Fruit fly (Drosophila melanogaster) whole organism, embryonic: Measurements from ENCODE around the gene kirre.

ENCODE experiments used
- B-H2 ChIP-seq: fragments of 200-800 bp; sonication (Bioruptor generic); optimal IDR thresholded peaks from 2 replicates; lab custom pipeline; 2018; ENCODE audit warnings: missing biosample characterization, mild to moderate bottlenecking, missing genetic modification characterization
- Bdp1 ChIP-seq: fragments of 200-800 bp; sonication (Bioruptor generic); optimal IDR thresholded peaks from 3 replicates; lab custom pipeline; 2016; ENCODE audit warnings: missing biosample characterization, missing genetic modification characterization
- CG10462 ChIP-seq: fragments of 200-800 bp; sonication (Bioruptor generic); optimal IDR thresholded peaks from 2 replicates; lab custom pipeline; 2016; ENCODE audit warnings: missing biosample characterization, missing genetic modification characterization
- CG1233 ChIP-seq: fragments of 200-800 bp; sonication (Bioruptor generic); optimal IDR thresholded peaks from 4 replicates; lab custom pipeline; 2018; ENCODE audit warnings: missing biosample characterization, mild to moderate bottlenecking, missing genetic modification characterization
- CG12391 ChIP-seq: fragments of 200-800 bp; sonication (Bioruptor generic); optimal IDR thresholded peaks from 3 replicates; lab custom pipeline; 2018; ENCODE audit warnings: missing biosample characterization, mild to moderate bottlenecking, missing genetic modification characterization, moderate library complexity
- CG14014 ChIP-seq: fragments of 200-800 bp; sonication (Bioruptor generic); IDR thresholded peaks from 2 replicates; pipeline ENCODE4 v1.3.6; 2022; ENCODE audit warnings: missing biosample characterization, missing genetic modification characterization
- CG1529 ChIP-seq: fragments of 200-800 bp; sonication (Bioruptor generic); optimal IDR thresholded peaks from 3 replicates; lab custom pipeline; 2018; ENCODE audit warnings: missing biosample characterization, missing genetic modification characterization
- CG15514 ChIP-seq: fragments of 200-800 bp; sonication (Bioruptor generic); optimal IDR thresholded peaks from 3 replicates; lab custom pipeline; 2017; ENCODE audit warnings: missing biosample characterization, missing genetic modification characterization, mild to moderate bottlenecking, moderate library complexity, missing genetic modification reagents
- CG17361 ChIP-seq: fragments of 200-800 bp; sonication (Bioruptor generic); IDR thresholded peaks from 3 replicates; pipeline ENCODE4 v1.3.6; 2022; ENCODE audit warnings: missing biosample characterization, missing genetic modification characterization
- CG18764 ChIP-seq: fragments of 200-800 bp; sonication (Bioruptor generic); optimal IDR thresholded peaks from 3 replicates; lab custom pipeline; 2016; ENCODE audit warnings: missing biosample characterization, missing genetic modification characterization
- CG2129 ChIP-seq: fragments of 200-800 bp; sonication (Bioruptor generic); IDR thresholded peaks from 2 replicates; pipeline ENCODE4 v1.3.6; 2022; ENCODE audit warnings: missing biosample characterization, missing genetic modification characterization; ENCODE audit not compliant: partially characterized antibody
- CG32767 ChIP-seq: fragments of 200-800 bp; sonication (Bioruptor generic); IDR thresholded peaks from 2 replicates; pipeline ENCODE4 v1.3.6; 2022; ENCODE audit warnings: missing biosample characterization, missing genetic modification characterization
- CG3995 ChIP-seq: fragments of 200-800 bp; sonication (Bioruptor generic); optimal IDR thresholded peaks from 3 replicates; lab custom pipeline; 2016; ENCODE audit warnings: missing biosample characterization, missing genetic modification characterization
- CG4328 ChIP-seq: fragments of 200-800 bp; sonication (Bioruptor generic); optimal IDR thresholded peaks from 3 replicates; lab custom pipeline; 2017; ENCODE audit warnings: missing biosample characterization, missing genetic modification reagents, missing genetic modification characterization
- CG5953 ChIP-seq: fragments of 200-800 bp; sonication (Bioruptor generic); IDR thresholded peaks from 2 replicates; pipeline ENCODE4 v1.3.6; 2022; ENCODE audit warnings: missing biosample characterization, missing genetic modification characterization
- CG6689 ChIP-seq: fragments of 200-800 bp; sonication (Bioruptor generic); IDR thresholded peaks from 2 replicates; pipeline ENCODE4 v1.3.6; 2022; ENCODE audit warnings: missing biosample characterization, missing genetic modification characterization
- CG7556 ChIP-seq: fragments of 200-800 bp; sonication (Bioruptor generic); optimal IDR thresholded peaks from 2 replicates; lab custom pipeline; 2017; ENCODE audit warnings: missing biosample characterization, mild to moderate bottlenecking, missing genetic modification characterization
- CG8944 ChIP-seq: fragments of 200-800 bp; sonication (Bioruptor generic); optimal IDR thresholded peaks from 3 replicates; lab custom pipeline; 2016; ENCODE audit warnings: missing biosample characterization, missing genetic modification characterization
- Chrac-16 ChIP-seq: fragments of 200-800 bp; sonication (Bioruptor generic); optimal IDR thresholded peaks from 3 replicates; lab custom pipeline; 2016; ENCODE audit warnings: missing biosample characterization, missing genetic modification characterization
- CkIIα-i1 ChIP-seq: fragments of 200-800 bp; sonication (Bioruptor generic); IDR thresholded peaks from 2 replicates; pipeline ENCODE4 v1.3.6; 2022; ENCODE audit warnings: missing biosample characterization, missing genetic modification characterization
- Dek ChIP-seq: fragments of 200-800 bp; sonication (Bioruptor generic); optimal IDR thresholded peaks from 3 replicates; lab custom pipeline; 2019; ENCODE audit warnings: missing biosample characterization, mild to moderate bottlenecking, missing genetic modification characterization, moderate library complexity
- Ets97D ChIP-seq: fragments of 200-800 bp; sonication (Bioruptor generic); optimal IDR thresholded peaks from 3 replicates; lab custom pipeline; 2016; ENCODE audit warnings: missing biosample characterization, missing genetic modification characterization
- Fer1 ChIP-seq: fragments of 200-800 bp; sonication (Bioruptor generic); optimal IDR thresholded peaks from 2 replicates; lab custom pipeline; 2017; ENCODE audit warnings: missing biosample characterization, mild to moderate bottlenecking, missing genetic modification characterization
- HHEX ChIP-seq: fragments of 200-800 bp; sonication (Bioruptor generic); optimal IDR thresholded peaks from 3 replicates; lab custom pipeline; 2017; ENCODE audit warnings: missing biosample characterization, mild to moderate bottlenecking, missing genetic modification characterization, missing genetic modification reagents
- Hand ChIP-seq: fragments of 200-800 bp; sonication (Bioruptor generic); optimal IDR thresholded peaks from 2 replicates; lab custom pipeline; 2017; ENCODE audit warnings: mild to moderate bottlenecking, missing biosample characterization, missing genetic modification reagents, missing genetic modification characterization
- Hmx ChIP-seq: fragments of 200-800 bp; sonication (Bioruptor generic); optimal IDR thresholded peaks from 2 replicates; lab custom pipeline; 2016; ENCODE audit warnings: missing biosample characterization, missing genetic modification characterization
- Hr3 ChIP-seq: fragments of 200-800 bp; sonication (Bioruptor generic); optimal IDR thresholded peaks from 3 replicates; lab custom pipeline; 2016; ENCODE audit warnings: missing biosample characterization, missing genetic modification characterization
- MTF-1 ChIP-seq: fragments of 200-800 bp; sonication (Bioruptor generic); optimal IDR thresholded peaks from 2 replicates; lab custom pipeline; 2018; ENCODE audit warnings: missing biosample characterization, mild to moderate bottlenecking, missing genetic modification characterization, borderline replicate concordance
- NC2α ChIP-seq: fragments of 200-800 bp; sonication (Bioruptor generic); optimal IDR thresholded peaks from 2 replicates; lab custom pipeline; 2016; ENCODE audit warnings: missing biosample characterization, missing genetic modification characterization
- NK7.1 ChIP-seq: fragments of 200-800 bp; sonication (Bioruptor generic); optimal IDR thresholded peaks from 3 replicates; lab custom pipeline; 2016; ENCODE audit warnings: missing biosample characterization, missing genetic modification characterization
- Side ChIP-seq: fragments of 200-800 bp; sonication (Bioruptor generic); optimal IDR thresholded peaks from 2 replicates; lab custom pipeline; 2016; ENCODE audit warnings: missing biosample characterization, missing genetic modification characterization
- bsh ChIP-seq, 2 experiments: fragments of 200-800 bp; sonication (Bioruptor generic); optimal IDR thresholded peaks; 2 replicates each; lab custom pipeline; 2017 to 2018; ENCODE audit warnings: mild to moderate bottlenecking in 2 of 2, missing biosample characterization in 2 of 2, missing genetic modification characterization in 2 of 2, moderate library complexity in 1 of 2
- caup ChIP-seq: fragments of 200-800 bp; sonication (Bioruptor generic); optimal IDR thresholded peaks from 3 replicates; lab custom pipeline; 2017; ENCODE audit warnings: missing biosample characterization, mild to moderate bottlenecking, missing genetic modification characterization, moderate library complexity; ENCODE audit not compliant: severe bottlenecking
- chinmo ChIP-seq: fragments of 200-800 bp; sonication (Bioruptor generic); IDR thresholded peaks from 4 replicates; pipeline ENCODE4 v1.3.6; 2022; ENCODE audit warnings: missing biosample characterization, missing genetic modification characterization; ENCODE audit not compliant: partially characterized antibody
- crp ChIP-seq, 2 experiments: fragments of 200-800 bp; sonication (Bioruptor generic); optimal IDR thresholded peaks; 2 replicates in 1 of 2; 3 replicates in 1 of 2; lab custom pipeline; 2017; ENCODE audit warnings: missing biosample characterization in 2 of 2, missing genetic modification characterization in 2 of 2, mild to moderate bottlenecking in 1 of 2, moderate library complexity in 1 of 2
- dpn ChIP-seq, 2 experiments: fragments of 200-800 bp; sonication (Bioruptor generic); optimal IDR thresholded peaks; 3 replicates each; lab custom pipeline; 2016; ENCODE audit warnings: missing biosample characterization in 2 of 2, missing genetic modification characterization in 2 of 2
- fd64A ChIP-seq: fragments of 200-800 bp; sonication (Bioruptor generic); optimal IDR thresholded peaks from 3 replicates; lab custom pipeline; 2018; ENCODE audit warnings: missing biosample characterization, mild to moderate bottlenecking, missing genetic modification characterization
- her ChIP-seq: fragments of 200-800 bp; sonication (Bioruptor generic); optimal IDR thresholded peaks from 2 replicates; lab custom pipeline; 2016; ENCODE audit warnings: missing biosample characterization, missing genetic modification characterization
- nerfin-2 ChIP-seq: fragments of 200-800 bp; sonication (Bioruptor generic); IDR thresholded peaks from 2 replicates; pipeline ENCODE4 v1.3.6; 2022; ENCODE audit warnings: missing biosample characterization, missing genetic modification characterization; ENCODE audit not compliant: partially characterized antibody
- oc ChIP-seq: fragments of 200-800 bp; sonication (Bioruptor generic); optimal IDR thresholded peaks from 2 replicates; lab custom pipeline; 2018; ENCODE audit warnings: missing biosample characterization, mild to moderate bottlenecking, missing genetic modification characterization, moderate library complexity
- pita ChIP-seq: fragments of 200-800 bp; sonication (Bioruptor generic); optimal IDR thresholded peaks from 2 replicates; lab custom pipeline; 2017; ENCODE audit warnings: missing biosample characterization, mild to moderate bottlenecking, missing genetic modification characterization
- prd ChIP-seq, 3 experiments: fragments of >200 bp in 2 of 3; fragments of 200-800 bp in 1 of 3; sonication (Bioruptor generic) in 1 of 3; optimal IDR thresholded peaks in 2 of 3; IDR thresholded peaks in 1 of 3; 2 replicates in 2 of 3; 3 replicates in 1 of 3; pipeline versions ENCODE4 v1.3.6 to Lab custom; 2017 to 2022; ENCODE audit warnings: missing biosample characterization in 1 of 3, missing genetic modification characterization in 1 of 3
- pros ChIP-seq: fragments of 200-800 bp; sonication (Bioruptor generic); optimal IDR thresholded peaks from 3 replicates; lab custom pipeline; 2019; ENCODE audit warnings: missing biosample characterization, mild to moderate bottlenecking, missing genetic modification characterization, moderate library complexity
- psq ChIP-seq: fragments of 200-800 bp; sonication (Bioruptor generic); optimal IDR thresholded peaks from 2 replicates; lab custom pipeline; 2017; ENCODE audit warnings: missing biosample characterization, missing genetic modification characterization
- run ChIP-seq: fragments of 200-800 bp; sonication (Bioruptor generic); optimal IDR thresholded peaks from 3 replicates; lab custom pipeline; 2018; ENCODE audit warnings: missing biosample characterization, mild to moderate bottlenecking, missing genetic modification characterization
- sens ChIP-seq: fragments of 200-800 bp; sonication (Bioruptor generic); peaks from one replicate; lab custom pipeline; 2016; ENCODE audit warnings: missing biosample characterization, missing genetic modification characterization
- sim ChIP-seq: fragments of 200-800 bp; sonication (Bioruptor generic); IDR thresholded peaks from 2 replicates; pipeline ENCODE4 v1.3.6; 2022; ENCODE audit warnings: missing biosample characterization, missing genetic modification characterization
- tup ChIP-seq: fragments of 200-800 bp; sonication (Bioruptor generic); optimal IDR thresholded peaks from 2 replicates; lab custom pipeline; 2016; ENCODE audit warnings: missing biosample characterization, mild to moderate bottlenecking, missing genetic modification characterization, moderate library complexity
- twi ChIP-seq: fragments of 200-800 bp; optimal IDR thresholded peaks from 2 replicates; lab custom pipeline; 2019; ENCODE audit warnings: missing biosample characterization, mild to moderate bottlenecking, missing genetic modification characterization, moderate library complexity
- unc-4 ChIP-seq: fragments of 200-800 bp; sonication (Bioruptor generic); IDR thresholded peaks from 2 replicates; pipeline ENCODE4 v1.3.6; 2022; ENCODE audit warnings: missing biosample characterization, missing genetic modification characterization; ENCODE audit not compliant: partially characterized antibody

kirre gene

dm6 chrX:3044798-3045197, 304.6 kb downstream of the kirre start (continued):
- no peak for TF ChIP-seq CG1529 (GFP tag; lab: Kevin White, UChicago)
- no peak for TF ChIP-seq psq (GFP tag; lab: Kevin White, UChicago)
- no peak for TF ChIP-seq chinmo (GFP tag; lab: Robert Waterston, UW)
- no peak for TF ChIP-seq crp (GFP tag; optimal IDR thresholded peaks at IDR 0.05; lab: Kevin White, UChicago)
- peak; percentile 22 to 73 for TF ChIP-seq bsh (GFP tag; optimal IDR thresholded peaks at IDR 0.05; lab: Kevin White, UChicago)
- no peak for TF ChIP-seq CG10462 (GFP tag; lab: Kevin White, UChicago)
- TF ChIP-seq Fer1 (GFP tag; lab: Kevin White, UChicago) = no peak
- TF ChIP-seq tup (GFP tag; lab: Kevin White, UChicago) = no peak
- TF ChIP-seq Dek (tag; lab: Kevin White, UChicago) = no peak
- TF ChIP-seq CG1233 (GFP tag; lab: Kevin White, UChicago) = no peak
- no peak for TF ChIP-seq CG5953
- TF ChIP-seq Bdp1 (GFP tag; lab: Kevin White, UChicago) = no peak
- no peak for TF ChIP-seq prd (optimal IDR thresholded peaks at IDR 0.05; lab: Kevin White, UChicago)
- 0 out of 3 replicates have a peak, but pooled peaks have one; percentile 40 for TF ChIP-seq prd (GFP tag; IDR thresholded peaks at IDR 0.05; lab: Robert Waterston, UW)
- no peak for TF ChIP-seq Hr3 (GFP tag; lab: Kevin White, UChicago)
- no peak for TF ChIP-seq Side (GFP tag; lab: Kevin White, UChicago)
- no peak for TF ChIP-seq CG3995
- TF ChIP-seq sim = no peak
- no peak for TF ChIP-seq B-H2 (GFP tag; lab: Kevin White, UChicago)
- TF ChIP-seq NC2α = no peak
- TF ChIP-seq fd64A (GFP tag; lab: Kevin White, UChicago) = no peak
- TF ChIP-seq caup (GFP tag; lab: Kevin White, UChicago) = no peak
- TF ChIP-seq CG7556 (GFP tag; lab: Kevin White, UChicago) = no peak
- TF ChIP-seq CG14014 (GFP tag; lab: Robert Waterston, UW) = no peak
- no peak for TF ChIP-seq CG6689 (GFP tag; lab: Robert Waterston, UW)
- TF ChIP-seq CG12391 (tag; lab: Kevin White, UChicago) = no peak
- TF ChIP-seq twi (tag; lab: Kevin White, UChicago) = no peak
- no peak for TF ChIP-seq NK7.1 (GFP tag; lab: Kevin White, UChicago)
- no peak for TF ChIP-seq CG15514 (GFP tag; lab: Kevin White, UChicago)
- no peak for TF ChIP-seq run
- TF ChIP-seq CkIIα-i1 (GFP tag; lab: Robert Waterston, UW) = no peak
- TF ChIP-seq CG8944 (GFP tag; lab: Kevin White, UChicago) = no peak
- no peak for TF ChIP-seq unc-4 (GFP tag; lab: Robert Waterston, UW)
- no peak for TF ChIP-seq pros (GFP tag; lab: Kevin White, UChicago)
- TF ChIP-seq CG32767 = no peak
- TF ChIP-seq HHEX (GFP tag; lab: Kevin White, UChicago) = no peak
- TF ChIP-seq nerfin-2 = no peak
- peak; percentile 75 for TF ChIP-seq sens
- no peak for TF ChIP-seq oc (tag; lab: Kevin White, UChicago)
- TF ChIP-seq dpn (GFP tag; optimal IDR thresholded peaks at IDR 0.05; lab: Kevin White, UChicago) = no peak
- TF ChIP-seq CG2129 (GFP tag; lab: Robert Waterston, UW) = no peak
- no peak for TF ChIP-seq Ets97D (GFP tag; lab: Kevin White, UChicago)
- no peak for TF ChIP-seq Hmx
- TF ChIP-seq Hand (GFP tag; lab: Kevin White, UChicago) = no peak
- TF ChIP-seq CG4328 (GFP tag; lab: Kevin White, UChicago) = no peak
- TF ChIP-seq pita (GFP tag; lab: Kevin White, UChicago) = no peak
- no peak for TF ChIP-seq CG17361 (GFP tag; lab: Robert Waterston, UW)
- TF ChIP-seq her (GFP tag; lab: Kevin White, UChicago) = no peak
- peak; percentile 36 for TF ChIP-seq Chrac-16 (GFP tag; lab: Kevin White, UChicago)
- no peak for TF ChIP-seq CG18764 (GFP tag; lab: Kevin White, UChicago)
- no peak for TF ChIP-seq MTF-1 (GFP tag; lab: Kevin White, UChicago)
